Fruit fly (Drosophila melanogaster) whole organism, embryonic: ENCODE measurements around the gene IFT54.

Source experiments
- Ada2b ChIP-seq: fragments of 200-800 bp; sonication (Bioruptor generic); IDR thresholded peaks from 2 replicates; pipeline ENCODE4 v1.3.6; 2022; ENCODE audit warnings: missing biosample characterization, missing genetic modification characterization
- CG10267 ChIP-seq: fragments of 200-800 bp; sonication (Bioruptor generic); optimal IDR thresholded peaks from 2 replicates; lab custom pipeline; 2018; ENCODE audit warnings: missing biosample characterization, mild to moderate bottlenecking, missing genetic modification characterization, moderate library complexity
- CG10462 ChIP-seq: fragments of 200-800 bp; sonication (Bioruptor generic); optimal IDR thresholded peaks from 2 replicates; lab custom pipeline; 2016; ENCODE audit warnings: missing biosample characterization, missing genetic modification characterization
- CG11456 ChIP-seq: fragments of 200-800 bp; sonication (Bioruptor generic); IDR thresholded peaks from 3 replicates; pipeline ENCODE4 v1.3.6; 2022; ENCODE audit warnings: missing biosample characterization, missing genetic modification characterization
- CG12219 ChIP-seq: fragments of 200-800 bp; sonication (Bioruptor generic); optimal IDR thresholded peaks from 3 replicates; lab custom pipeline; 2018; ENCODE audit warnings: missing biosample characterization, mild to moderate bottlenecking, missing genetic modification characterization
- CG12391 ChIP-seq: fragments of 200-800 bp; sonication (Bioruptor generic); optimal IDR thresholded peaks from 3 replicates; lab custom pipeline; 2018; ENCODE audit warnings: missing biosample characterization, mild to moderate bottlenecking, missing genetic modification characterization, moderate library complexity
- CG13894 ChIP-seq: fragments of 200-800 bp; sonication (Bioruptor generic); optimal IDR thresholded peaks from 3 replicates; lab custom pipeline; 2018; ENCODE audit warnings: missing biosample characterization, mild to moderate bottlenecking, missing genetic modification characterization, moderate library complexity
- CG14710 ChIP-seq: fragments of 200-800 bp; sonication (Bioruptor generic); optimal IDR thresholded peaks from 3 replicates; lab custom pipeline; 2019; ENCODE audit warnings: missing biosample characterization, mild to moderate bottlenecking, missing genetic modification characterization, moderate library complexity
- CG14860 ChIP-seq: fragments of 200-800 bp; sonication (Bioruptor generic); IDR thresholded peaks from 3 replicates; pipeline ENCODE4 v1.3.6; 2022; ENCODE audit warnings: missing biosample characterization, missing genetic modification characterization; ENCODE audit not compliant: partially characterized antibody
- CG15011 ChIP-seq: fragments of 200-800 bp; sonication (Bioruptor generic); optimal IDR thresholded peaks from 3 replicates; lab custom pipeline; 2018; ENCODE audit warnings: missing biosample characterization, mild to moderate bottlenecking, missing genetic modification characterization
- CG15269 ChIP-seq: fragments of 200-800 bp; sonication (Bioruptor generic); optimal IDR thresholded peaks from 2 replicates; lab custom pipeline; 2018; ENCODE audit warnings: missing biosample characterization, mild to moderate bottlenecking, missing genetic modification characterization, moderate library complexity
- CG2116 ChIP-seq: fragments of 200-800 bp; sonication (Bioruptor generic); optimal IDR thresholded peaks from 3 replicates; lab custom pipeline; 2018; ENCODE audit warnings: missing biosample characterization, mild to moderate bottlenecking, missing genetic modification characterization
- CG2129 ChIP-seq: fragments of 200-800 bp; sonication (Bioruptor generic); IDR thresholded peaks from 2 replicates; pipeline ENCODE4 v1.3.6; 2022; ENCODE audit warnings: missing biosample characterization, missing genetic modification characterization; ENCODE audit not compliant: partially characterized antibody
- CG2875 ChIP-seq: fragments of 200-800 bp; sonication (Bioruptor generic); optimal IDR thresholded peaks from 2 replicates; lab custom pipeline; 2017; ENCODE audit warnings: missing biosample characterization, mild to moderate bottlenecking, missing genetic modification characterization, missing genetic modification reagents
- CG34422 ChIP-seq: fragments of 200-800 bp; sonication (Bioruptor generic); IDR thresholded peaks from 3 replicates; pipeline ENCODE4 v1.3.6; 2022; ENCODE audit warnings: missing biosample characterization, missing genetic modification characterization
- CG4854 ChIP-seq: fragments of 200-800 bp; sonication (Bioruptor generic); optimal IDR thresholded peaks from 2 replicates; lab custom pipeline; 2016; ENCODE audit warnings: missing biosample characterization, missing genetic modification characterization, inconsistent platforms
- CG5953 ChIP-seq: fragments of 200-800 bp; sonication (Bioruptor generic); IDR thresholded peaks from 2 replicates; pipeline ENCODE4 v1.3.6; 2022; ENCODE audit warnings: missing biosample characterization, missing genetic modification characterization
- CG6254 ChIP-seq: fragments of 200-800 bp; sonication (Bioruptor generic); optimal IDR thresholded peaks from 3 replicates; lab custom pipeline; 2017; ENCODE audit warnings: mild to moderate bottlenecking, missing biosample characterization, missing genetic modification reagents, missing genetic modification characterization
- CG7357 ChIP-seq: fragments of 200-800 bp; sonication (Bioruptor generic); IDR thresholded peaks from 3 replicates; pipeline ENCODE4 v1.3.6; 2022; ENCODE audit warnings: missing biosample characterization, missing genetic modification characterization
- CG7928 ChIP-seq: fragments of 200-800 bp; sonication (Bioruptor generic); optimal IDR thresholded peaks from 2 replicates; lab custom pipeline; 2017; ENCODE audit warnings: missing biosample characterization, mild to moderate bottlenecking, missing genetic modification characterization
- CG9797 ChIP-seq: fragments of 200-800 bp; sonication (Bioruptor generic); optimal IDR thresholded peaks from 3 replicates; lab custom pipeline; 2018; ENCODE audit warnings: missing biosample characterization, mild to moderate bottlenecking, missing genetic modification characterization
- E2f2 ChIP-seq: fragments of 200-800 bp; sonication (Bioruptor generic); IDR thresholded peaks from 2 replicates; pipeline ENCODE4 v1.3.6; 2022; ENCODE audit warnings: missing biosample characterization, missing genetic modification characterization
- Elba2 ChIP-seq: fragments of 200-800 bp; sonication (Bioruptor generic); optimal IDR thresholded peaks from 3 replicates; lab custom pipeline; 2016; ENCODE audit warnings: missing biosample characterization, missing genetic modification characterization
- Gsc ChIP-seq: fragments of 200-800 bp; sonication (Bioruptor generic); IDR thresholded peaks from 2 replicates; pipeline ENCODE4 v1.3.6; 2022; ENCODE audit warnings: missing biosample characterization, missing genetic modification characterization
- NFAT ChIP-seq: fragments of 200-800 bp; sonication (Bioruptor generic); IDR thresholded peaks from 2 replicates; pipeline ENCODE4 v1.3.6; 2022; ENCODE audit warnings: missing biosample characterization, missing genetic modification characterization
- Nf-YB ChIP-seq: fragments of 200-800 bp; sonication (Bioruptor generic); optimal IDR thresholded peaks from 3 replicates; lab custom pipeline; 2019; ENCODE audit warnings: missing biosample characterization, mild to moderate bottlenecking, missing genetic modification characterization, moderate library complexity
- Oli ChIP-seq: fragments of 200-800 bp; sonication (Bioruptor generic); optimal IDR thresholded peaks from 2 replicates; lab custom pipeline; 2018; ENCODE audit warnings: missing biosample characterization, mild to moderate bottlenecking, missing genetic modification characterization, moderate library complexity
- Sox100B ChIP-seq: fragments of 200-800 bp; sonication (Bioruptor generic); optimal IDR thresholded peaks from 3 replicates; lab custom pipeline; 2018; ENCODE audit warnings: missing biosample characterization, mild to moderate bottlenecking, missing genetic modification characterization
- Sry-β ChIP-seq: fragments of 200-800 bp; sonication (Bioruptor generic); optimal IDR thresholded peaks from 2 replicates; lab custom pipeline; 2018; ENCODE audit warnings: missing biosample characterization, mild to moderate bottlenecking, missing genetic modification characterization, moderate library complexity
- Xrp1 ChIP-seq: fragments of 200-800 bp; sonication (Bioruptor generic); IDR thresholded peaks from 2 replicates; pipeline ENCODE4 v1.3.6; 2022; ENCODE audit warnings: missing biosample characterization, missing genetic modification characterization
- ab ChIP-seq: fragments of 200-800 bp; sonication (Bioruptor generic); optimal IDR thresholded peaks from 2 replicates; lab custom pipeline; 2016; ENCODE audit warnings: missing biosample characterization, missing genetic modification characterization
- aop ChIP-seq: fragments of 200-800 bp; sonication (Bioruptor generic); IDR thresholded peaks from 2 replicates; pipeline ENCODE4 v1.3.6; 2022; ENCODE audit warnings: missing biosample characterization, missing genetic modification characterization
- ash1 ChIP-seq: fragments of 200-800 bp; sonication (Bioruptor generic); optimal IDR thresholded peaks from 2 replicates; lab custom pipeline; 2018; ENCODE audit warnings: missing biosample characterization, mild to moderate bottlenecking, missing genetic modification characterization
- br ChIP-seq: fragments of >200 bp; optimal IDR thresholded peaks from 2 replicates; lab custom pipeline; 2017
- cg ChIP-seq: fragments of 200-800 bp; sonication (Bioruptor generic); optimal IDR thresholded peaks from 3 replicates; lab custom pipeline; 2019; ENCODE audit warnings: missing biosample characterization, mild to moderate bottlenecking, missing genetic modification characterization, moderate library complexity
- crc ChIP-seq: fragments of 200-800 bp; sonication (Bioruptor generic); optimal IDR thresholded peaks from 2 replicates; lab custom pipeline; 2016; ENCODE audit warnings: missing biosample characterization, missing genetic modification characterization
- dpn ChIP-seq, 2 experiments: fragments of 200-800 bp; sonication (Bioruptor generic); optimal IDR thresholded peaks; 3 replicates each; lab custom pipeline; 2016; ENCODE audit warnings: missing biosample characterization in 2 of 2, missing genetic modification characterization in 2 of 2
- en ChIP-seq: fragments of 200-800 bp; sonication (Bioruptor generic); optimal IDR thresholded peaks from 2 replicates; lab custom pipeline; 2016; ENCODE audit warnings: missing biosample characterization, missing genetic modification characterization
- gem ChIP-seq: fragments of 200-800 bp; sonication (Bioruptor generic); optimal IDR thresholded peaks from 2 replicates; lab custom pipeline; 2019; ENCODE audit warnings: missing biosample characterization, mild to moderate bottlenecking, missing genetic modification characterization, moderate library complexity
- gsb ChIP-seq: fragments of 200-800 bp; sonication (Bioruptor generic); IDR thresholded peaks from 2 replicates; pipeline ENCODE4 v1.3.6; 2022; ENCODE audit warnings: missing biosample characterization, missing genetic modification characterization
- gt ChIP-seq: fragments of 200-800 bp; sonication (Bioruptor generic); IDR thresholded peaks from 2 replicates; pipeline ENCODE4 v1.3.6; 2022; ENCODE audit warnings: missing biosample characterization, missing genetic modification characterization
- hth ChIP-seq: fragments of >200 bp; optimal IDR thresholded peaks from 2 replicates; lab custom pipeline; 2017; ENCODE audit warnings: inconsistent platforms
- kay ChIP-seq: fragments of 200-800 bp; sonication (Bioruptor generic); optimal IDR thresholded peaks from 2 replicates; lab custom pipeline; 2016; ENCODE audit warnings: missing biosample characterization, missing genetic modification characterization
- onecut ChIP-seq: fragments of 200-800 bp; sonication (Bioruptor generic); IDR thresholded peaks from 2 replicates; pipeline ENCODE4 v1.3.6; 2022; ENCODE audit warnings: missing biosample characterization, missing genetic modification characterization
- pb ChIP-seq: fragments of 200-800 bp; sonication (Bioruptor generic); optimal IDR thresholded peaks from 3 replicates; lab custom pipeline; 2016; ENCODE audit warnings: missing biosample characterization, missing genetic modification characterization
- scrt ChIP-seq: fragments of 200-800 bp; sonication (Bioruptor generic); optimal IDR thresholded peaks from 2 replicates; lab custom pipeline; 2018; ENCODE audit warnings: missing biosample characterization, mild to moderate bottlenecking, missing genetic modification characterization, moderate library complexity
- sug ChIP-seq: fragments of 200-800 bp; optimal IDR thresholded peaks from 2 replicates; lab custom pipeline; 2019; ENCODE audit warnings: missing biosample characterization, mild to moderate bottlenecking, missing genetic modification characterization, moderate library complexity
- trh ChIP-seq: fragments of 200-800 bp; sonication (Bioruptor generic); optimal IDR thresholded peaks from 2 replicates; lab custom pipeline; 2016; ENCODE audit warnings: missing biosample characterization, missing genetic modification characterization
- vnd ChIP-seq: fragments of 200-800 bp; sonication (Bioruptor generic); IDR thresholded peaks from 3 replicates; pipeline ENCODE4 v1.3.6; 2022; ENCODE audit warnings: missing biosample characterization, missing genetic modification characterization; ENCODE audit not compliant: partially characterized antibody
- wek ChIP-seq: fragments of 200-800 bp; sonication (Bioruptor generic); optimal IDR thresholded peaks from 3 replicates; lab custom pipeline; 2018; ENCODE audit warnings: missing biosample characterization, mild to moderate bottlenecking, missing genetic modification characterization, moderate library complexity

IFT54 gene

dm6 chr3R:14327472-14328104 lies 25.4 kb downstream of the IFT54 start, which contains the start of gene spn-B (continued):
- TF ChIP-seq vnd (GFP tag; lab: Robert Waterston, UW), result no peak
- peak; percentile 81 for TF ChIP-seq CG10267 (tag; lab: Kevin White, UChicago)
- TF ChIP-seq CG2875 (GFP tag; lab: Kevin White, UChicago), result peak; percentile 77
- TF ChIP-seq gsb (GFP tag; lab: Robert Waterston, UW), result peak; percentile 5; the same call in 1 of the 2 replicates
- peak; percentile 87 for TF ChIP-seq gem (tag; lab: Kevin White, UChicago)
- no peak for TF ChIP-seq trh (GFP tag; lab: Kevin White, UChicago)
- TF ChIP-seq Elba2 (GFP tag; lab: Kevin White, UChicago), result peak; percentile 7
- no peak for TF ChIP-seq cg (GFP tag; lab: Kevin White, UChicago)
- TF ChIP-seq dpn (GFP tag; optimal IDR thresholded peaks at IDR 0.05; lab: Kevin White, UChicago), result peak; percentile 68 to 76
- TF ChIP-seq wek (GFP tag; lab: Kevin White, UChicago), result no peak
- peak; percentile 57 for TF ChIP-seq sug (tag; lab: Kevin White, UChicago)
- TF ChIP-seq ab (GFP tag; lab: Kevin White, UChicago), result no peak
- peak; percentile 53 for TF ChIP-seq onecut
- TF ChIP-seq br (lab: Kevin White, UChicago), result no peak
- TF ChIP-seq CG12391 (tag; lab: Kevin White, UChicago), result peak; percentile 86
- TF ChIP-seq CG2116 (GFP tag; lab: Kevin White, UChicago), result peak; percentile 43
- no peak for TF ChIP-seq Gsc (GFP tag; lab: Robert Waterston, UW)
- no peak for TF ChIP-seq aop (GFP tag; lab: Robert Waterston, UW)
- TF ChIP-seq CG6254 (GFP tag; lab: Kevin White, UChicago), result peak; percentile 66
- peak; percentile 49 for TF ChIP-seq pb (GFP tag; lab: Kevin White, UChicago)
- TF ChIP-seq CG9797 (GFP tag; lab: Kevin White, UChicago), result no peak
- TF ChIP-seq en (GFP tag; lab: Kevin White, UChicago), result no peak
- TF ChIP-seq CG10462 (GFP tag; lab: Kevin White, UChicago), result peak; percentile 69
- no peak for TF ChIP-seq CG14860 (GFP tag; lab: Robert Waterston, UW)
- TF ChIP-seq Ada2b, result peak; percentile 33; the same call in 1 of the 2 replicates
- no peak for TF ChIP-seq ash1 (GFP tag; lab: Kevin White, UChicago)
- TF ChIP-seq CG5953 (GFP tag; lab: Robert Waterston, UW), result peak; percentile 56; the same call in 1 of the 2 replicates
- TF ChIP-seq CG7928 (GFP tag; lab: Kevin White, UChicago), result peak; percentile 21
- peak; percentile 76 for TF ChIP-seq CG14710 (tag; lab: Kevin White, UChicago)
- peak; percentile 68 for TF ChIP-seq Nf-YB (GFP tag; lab: Kevin White, UChicago)
- TF ChIP-seq CG12219 (GFP tag; lab: Kevin White, UChicago), result peak; percentile 71
- TF ChIP-seq Oli (tag; lab: Kevin White, UChicago), result peak; percentile 79
- TF ChIP-seq Xrp1 (GFP tag; lab: Robert Waterston, UW), result peak; percentile 77
- TF ChIP-seq hth (lab: Kevin White, UChicago), result no peak
- peak; percentile 67 for TF ChIP-seq CG15011 (GFP tag; lab: Kevin White, UChicago)
- peak; percentile 59 for TF ChIP-seq scrt (GFP tag; lab: Kevin White, UChicago)
- peak; percentile 56; the same call in 1 of the 3 replicates for TF ChIP-seq CG11456 (GFP tag; lab: Robert Waterston, UW)
- no peak; the same call in 1 of the 2 replicates for TF ChIP-seq CG2129 (GFP tag; lab: Robert Waterston, UW)
- TF ChIP-seq crc (GFP tag; lab: Kevin White, UChicago), result peak; percentile 30
- TF ChIP-seq Sox100B, result peak; percentile 82
- TF ChIP-seq CG15269 (tag; lab: Kevin White, UChicago), result peak; percentile 74
- TF ChIP-seq NFAT (GFP tag; lab: Robert Waterston, UW), result peak; percentile 21; the same call in 1 of the 2 replicates
- TF ChIP-seq kay (GFP tag; lab: Kevin White, UChicago), result peak; percentile 55
- no peak for TF ChIP-seq Sry-β (GFP tag; lab: Kevin White, UChicago)
- peak; percentile 56 for TF ChIP-seq CG13894 (tag; lab: Kevin White, UChicago)
- no peak for TF ChIP-seq gt (GFP tag; lab: Robert Waterston, UW)
- peak; percentile 66 for TF ChIP-seq E2f2
- TF ChIP-seq CG34422 (GFP tag; lab: Robert Waterston, UW), result peak; percentile 49; the same call in 1 of the 3 replicates
- peak; percentile 31; the same call in 1 of the 3 replicates for TF ChIP-seq CG7357
- TF ChIP-seq CG4854, result peak; percentile 55
